Worm (Caenorhabditis elegans) whole organism, mixed stage, embryonic: ENCODE data around the gene F12A10.8.
"Not testable (repeated sequence)": the region's sequence is repeated elsewhere in the genome, so short reads cannot be mapped to it uniquely, and the experiment has no call there.

Experiments
- M03D4.4 ChIP-seq: sonication (generic microtip); optimal IDR thresholded peaks from 2 replicates; lab custom pipeline; 2017; ENCODE audit warnings: mild to moderate bottlenecking, missing genetic modification characterization, missing compliant biosample characterization
- bed-3 ChIP-seq: fragments of 200-800 bp; sonication (Bioruptor generic); optimal IDR thresholded peaks from 3 replicates; lab custom pipeline; 2018; ENCODE audit warnings: mild to moderate bottlenecking, missing genetic modification characterization, moderate library complexity, missing compliant biosample characterization
- blmp-1 ChIP-seq: fragments of 150-350 bp; optimal IDR thresholded peaks from 2 replicates; lab custom pipeline; 2014; ENCODE audit warnings: missing biosample characterization, missing genetic modification characterization
- ceh-39 ChIP-seq: fragments of 150-350 bp; optimal IDR thresholded peaks from 2 replicates; lab custom pipeline; 2014; ENCODE audit warnings: missing biosample characterization, missing genetic modification characterization
- ceh-43 ChIP-seq: fragments of 200-800 bp; sonication (Bioruptor generic); optimal IDR thresholded peaks from 2 replicates; lab custom pipeline; 2018; ENCODE audit warnings: mild to moderate bottlenecking, missing genetic modification characterization, moderate library complexity, missing compliant biosample characterization
- ceh-83 ChIP-seq: fragments of 200-800 bp; sonication (Bioruptor generic); optimal IDR thresholded peaks from 2 replicates; lab custom pipeline; 2018; ENCODE audit warnings: mild to moderate bottlenecking, missing genetic modification characterization, missing compliant biosample characterization
- ces-1 ChIP-seq: fragments of 150-350 bp; optimal IDR thresholded peaks from 2 replicates; lab custom pipeline; 2014; ENCODE audit warnings: missing biosample characterization, missing genetic modification reagents, missing genetic modification characterization
- cnd-1 ChIP-seq: fragments of 200-800 bp; sonication (Bioruptor generic); optimal IDR thresholded peaks from 2 replicates; lab custom pipeline; 2018; ENCODE audit warnings: mild to moderate bottlenecking, missing genetic modification characterization, missing compliant biosample characterization
- drap-1 ChIP-seq: fragments of 200-800 bp; sonication (Bioruptor generic); optimal IDR thresholded peaks from 3 replicates; lab custom pipeline; 2018; ENCODE audit warnings: mild to moderate bottlenecking, missing genetic modification characterization, missing compliant biosample characterization
- elt-1 ChIP-seq: sonication (generic microtip); optimal IDR thresholded peaks from 2 replicates; lab custom pipeline; 2017; ENCODE audit warnings: missing genetic modification characterization, mild to moderate bottlenecking, missing compliant biosample characterization, antibody characterized with exemption, moderate library complexity, borderline replicate concordance; ENCODE audit not compliant: insufficient read depth
- elt-3 ChIP-seq: fragments of 150-350 bp; optimal IDR thresholded peaks from 2 replicates; lab custom pipeline; 2014; ENCODE audit warnings: missing biosample characterization, missing genetic modification characterization
- flh-1 ChIP-seq: fragments of 200-800 bp; sonication (Bioruptor generic); optimal IDR thresholded peaks from 2 replicates; lab custom pipeline; 2018; ENCODE audit warnings: mild to moderate bottlenecking, missing genetic modification characterization, moderate library complexity, missing compliant biosample characterization
- ham-2 ChIP-seq: fragments of 200-800 bp; sonication (Bioruptor generic); optimal IDR thresholded peaks from 2 replicates; lab custom pipeline; 2018; ENCODE audit warnings: mild to moderate bottlenecking, missing genetic modification characterization, missing compliant biosample characterization
- hlh-1 ChIP-seq: fragments of 150-350 bp; optimal IDR thresholded peaks from 2 replicates; lab custom pipeline; 2014; ENCODE audit warnings: missing biosample characterization, missing genetic modification reagents, missing genetic modification characterization
- lin-13 ChIP-seq: fragments of 150-350 bp; optimal IDR thresholded peaks from 2 replicates; lab custom pipeline; 2014; ENCODE audit warnings: missing biosample characterization, missing genetic modification characterization
- lin-32 ChIP-seq: fragments of 200-800 bp; sonication (Bioruptor generic); optimal IDR thresholded peaks from 2 replicates; lab custom pipeline; 2018; ENCODE audit warnings: mild to moderate bottlenecking, missing genetic modification characterization, missing compliant biosample characterization
- lsy-2 ChIP-seq: fragments of 150-350 bp; optimal IDR thresholded peaks from 2 replicates; lab custom pipeline; 2014; ENCODE audit warnings: missing biosample characterization, missing genetic modification characterization
- mab-5 ChIP-seq: fragments of 150-350 bp; optimal IDR thresholded peaks from 2 replicates; lab custom pipeline; 2014; ENCODE audit warnings: missing biosample characterization, missing genetic modification characterization
- mep-1 ChIP-seq: fragments of 150-350 bp; optimal IDR thresholded peaks from 2 replicates; lab custom pipeline; 2017; ENCODE audit warnings: missing biosample characterization, missing genetic modification reagents, missing genetic modification characterization, inconsistent platforms
- mls-2 ChIP-seq: sonication (generic microtip); optimal IDR thresholded peaks from 2 replicates; lab custom pipeline; 2016; ENCODE audit warnings: mild to moderate bottlenecking, missing genetic modification characterization, moderate library complexity, missing compliant biosample characterization
- nhr-12 ChIP-seq: fragments of 150-350 bp; optimal IDR thresholded peaks from 2 replicates; lab custom pipeline; 2014; ENCODE audit warnings: missing biosample characterization, missing genetic modification characterization
- nhr-2 ChIP-seq: fragments of 150-350 bp; optimal IDR thresholded peaks from 2 replicates; lab custom pipeline; 2014; ENCODE audit warnings: missing biosample characterization, missing genetic modification characterization
- nhr-237 ChIP-seq: fragments of 150-350 bp; optimal IDR thresholded peaks from 2 replicates; lab custom pipeline; 2014; ENCODE audit warnings: missing biosample characterization, missing genetic modification characterization
- nhr-28 ChIP-seq: fragments of 150-350 bp; optimal IDR thresholded peaks from 2 replicates; lab custom pipeline; 2014; ENCODE audit warnings: missing biosample characterization, missing genetic modification characterization
- nhr-76 ChIP-seq: sonication (generic microtip); optimal IDR thresholded peaks from 2 replicates; lab custom pipeline; 2017; ENCODE audit warnings: missing biosample characterization, missing genetic modification characterization
- pha-4 ChIP-seq: fragments of 150-350 bp; optimal IDR thresholded peaks from 2 replicates; lab custom pipeline; 2018; ENCODE audit warnings: missing biosample characterization, missing genetic modification reagents, missing genetic modification characterization
- sem-2 ChIP-seq: fragments of 200-800 bp; sonication (Bioruptor generic); optimal IDR thresholded peaks from 2 replicates; lab custom pipeline; 2018; ENCODE audit warnings: mild to moderate bottlenecking, missing genetic modification characterization, missing compliant biosample characterization
- snpc-4 ChIP-seq: fragments of 150-350 bp; optimal IDR thresholded peaks from 2 replicates; lab custom pipeline; 2014; ENCODE audit warnings: missing biosample characterization, missing genetic modification characterization
- sptf-1 ChIP-seq: sonication (generic microtip); optimal IDR thresholded peaks from 2 replicates; lab custom pipeline; 2017; ENCODE audit warnings: mild to moderate bottlenecking, missing genetic modification characterization, moderate library complexity, missing compliant biosample characterization
- tbx-8 ChIP-seq: fragments of 200-800 bp; sonication (Bioruptor generic); optimal IDR thresholded peaks from 2 replicates; lab custom pipeline; 2018; ENCODE audit warnings: mild to moderate bottlenecking, missing genetic modification characterization, moderate library complexity, missing compliant biosample characterization
- unc-120 ChIP-seq: sonication (generic microtip); optimal IDR thresholded peaks from 2 replicates; lab custom pipeline; 2017; ENCODE audit warnings: missing genetic modification characterization, missing compliant biosample characterization; ENCODE audit not compliant: poor library complexity, severe bottlenecking
- unc-39 ChIP-seq: fragments of 150-350 bp; optimal IDR thresholded peaks from 2 replicates; lab custom pipeline; 2014; ENCODE audit warnings: missing biosample characterization, missing genetic modification characterization
- unc-62 ChIP-seq: fragments of 150-350 bp; optimal IDR thresholded peaks from 2 replicates; lab custom pipeline; 2014; ENCODE audit warnings: missing biosample characterization, missing genetic modification reagents, missing genetic modification characterization
- zip-8 ChIP-seq: fragments of 150-350 bp; optimal IDR thresholded peaks from 2 replicates; lab custom pipeline; 2014; ENCODE audit warnings: missing biosample characterization, missing genetic modification characterization
- ztf-11 ChIP-seq: fragments of 150-350 bp; optimal IDR thresholded peaks from 2 replicates; lab custom pipeline; 2014; ENCODE audit warnings: missing biosample characterization, missing genetic modification characterization

F12A10.8 gene

DNA sequence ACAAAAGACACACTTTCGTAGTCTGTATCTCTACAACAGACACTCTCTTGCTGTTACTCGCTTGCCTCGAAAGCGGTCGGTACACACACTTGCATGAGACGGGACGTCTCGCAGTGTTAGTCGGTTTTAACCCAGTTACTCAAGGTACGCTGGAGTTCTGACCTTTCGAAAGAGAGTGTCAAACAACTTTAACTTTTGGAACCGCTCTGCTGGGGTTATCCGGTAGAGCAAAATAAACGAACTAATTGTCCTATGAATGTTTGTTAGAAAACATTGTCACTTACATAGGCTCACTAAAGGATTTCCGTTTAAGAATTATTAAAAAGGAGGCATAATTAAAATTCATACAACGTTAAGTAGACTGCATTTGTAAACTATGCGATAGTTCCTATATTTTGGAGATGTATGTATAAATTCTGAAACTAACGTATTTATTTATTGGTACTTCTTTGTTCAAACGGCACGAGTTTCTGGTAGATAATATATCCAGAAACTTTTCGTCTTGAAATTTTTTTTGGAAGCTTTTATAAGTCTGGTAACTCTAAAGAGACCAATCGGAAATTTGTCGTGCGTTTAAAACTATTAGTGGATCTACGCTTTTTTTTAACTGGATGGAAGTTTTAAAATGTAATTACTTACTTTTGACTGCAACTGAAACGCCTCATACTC lies 42.7 kb upstream of the F12A10.8 start:
- TF ChIP-seq ztf-11 (tag; lab: Kevin White, UChicago) (peak; percentile 83), drap-1 (peak; percentile 89), nhr-12 (tag; lab: Kevin White, UChicago) (peak; percentile 89), ceh-39 (peak; percentile 74), elt-3 (tag; lab: Kevin White, UChicago) (peak; percentile 80), ham-2 (GFP tag; lab: Kevin White, UChicago) (peak; percentile 75), mab-5 (tag; lab: Kevin White, UChicago) (peak; percentile 84), pha-4 (peak; percentile 92), cnd-1 (tag; lab: Kevin White, UChicago) (peak; percentile 80), mep-1 (tag; lab: Kevin White, UChicago) (peak; percentile 96), ceh-83 (GFP tag; lab: Kevin White, UChicago) (peak; percentile 93), blmp-1 (tag; lab: Kevin White, UChicago) (no peak), snpc-4 (tag; lab: Kevin White, UChicago) (no peak), nhr-28 (tag; lab: Kevin White, UChicago) (peak; percentile 24), lin-32 (GFP tag; lab: Kevin White, UChicago) (peak; percentile 78), nhr-2 (tag; lab: Kevin White, UChicago) (peak; percentile 86), unc-62 (peak; percentile 89), lin-13 (tag; lab: Kevin White, UChicago) (peak; percentile 85), sem-2 (peak; percentile 76), elt-1 (tag; lab: Kevin White, UChicago) (no peak), bed-3 (GFP tag; lab: Kevin White, UChicago) (peak; percentile 65), sptf-1 (peak; percentile 93), unc-39 (tag; lab: Kevin White, UChicago) (peak; percentile 55), zip-8 (tag; lab: Kevin White, UChicago) (no peak), hlh-1 (peak; percentile 72), flh-1 (GFP tag; lab: Kevin White, UChicago) (peak; percentile 29), tbx-8 (peak; percentile 93), M03D4.4 (tag; lab: Kevin White, UChicago) (peak; percentile 86), nhr-76 (no peak), ces-1 (GFP tag; lab: Kevin White, UChicago) (peak; percentile 99), mls-2 (tag; lab: Kevin White, UChicago) (peak; percentile 95), ceh-43 (GFP tag; lab: Kevin White, UChicago) (peak; percentile 86), nhr-237 (tag; lab: Kevin White, UChicago) (peak; percentile 92), lsy-2 (peak; percentile 84), unc-120 (tag; lab: Kevin White, UChicago) (peak; percentile 94)

DNA sequence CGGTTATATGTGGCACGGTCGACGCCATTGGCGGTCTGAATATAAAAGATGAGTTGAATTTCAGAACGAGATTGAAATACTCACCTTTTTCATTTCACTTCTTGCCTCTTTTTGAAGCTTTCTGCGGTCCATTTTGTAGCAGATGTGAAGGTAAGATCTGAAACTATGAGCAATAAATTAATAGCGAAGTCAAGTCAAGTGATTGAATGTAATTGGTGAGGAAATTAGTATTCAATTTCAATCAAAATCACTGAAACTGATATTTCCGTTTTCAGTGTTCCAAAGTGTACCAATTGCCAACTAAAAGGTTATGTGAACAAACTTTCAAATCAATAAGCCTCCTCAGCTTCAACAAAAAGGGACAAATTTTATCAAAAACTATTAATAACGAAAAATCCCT lies 40.8 kb upstream of the F12A10.8 start, which contains the start of gene C17C3.24:
Gene C17C3.24 (minus strand): TSS at position 101 of the 400 bp plus-strand sequence.
- TF ChIP-seq nhr-76 (no peak), M03D4.4 (tag; lab: Kevin White, UChicago) (no peak), bed-3 (GFP tag; lab: Kevin White, UChicago) (no peak), nhr-12 (tag; lab: Kevin White, UChicago) (no peak), nhr-28 (tag; lab: Kevin White, UChicago) (no peak), ceh-83 (GFP tag; lab: Kevin White, UChicago) (no peak), sem-2 (no peak), pha-4 (no peak), mep-1 (tag; lab: Kevin White, UChicago) (no peak), zip-8 (tag; lab: Kevin White, UChicago) (no peak), elt-3 (tag; lab: Kevin White, UChicago) (no peak), lin-32 (GFP tag; lab: Kevin White, UChicago) (no peak), unc-62 (no peak), nhr-2 (tag; lab: Kevin White, UChicago) (no peak), sptf-1 (no peak), ham-2 (GFP tag; lab: Kevin White, UChicago) (no peak), lsy-2 (no peak), tbx-8 (no peak), snpc-4 (tag; lab: Kevin White, UChicago) (no peak)
- TF ChIP-seq, all 35 proteins: peak for 0

DNA sequence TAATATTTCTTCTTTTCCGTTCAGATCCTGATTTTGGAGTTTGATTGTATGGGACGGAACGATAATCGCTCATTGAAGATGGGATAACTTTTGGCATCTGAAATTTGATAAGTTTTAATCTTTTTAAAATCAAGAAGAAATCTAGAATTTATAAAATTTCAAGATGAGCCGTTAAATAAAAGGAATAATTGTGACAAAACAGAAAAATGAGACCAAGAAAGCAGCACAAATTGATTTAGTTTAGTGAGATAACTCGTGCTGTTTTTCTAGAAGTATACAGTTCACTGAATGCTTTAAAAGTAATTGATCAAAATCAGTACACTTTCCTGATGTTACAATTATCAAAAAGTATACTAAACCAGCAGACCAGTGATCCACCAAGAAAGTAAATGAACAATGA lies 39.2 kb upstream of the F12A10.8 start, which contains the start of gene hlh-27:
Gene hlh-27 (minus strand): TSS at position 101 of the 400 bp plus-strand sequence.
- TF ChIP-seq mep-1 (tag; lab: Kevin White, UChicago); tbx-8; sptf-1: not testable (repeated sequence)
